Worm (Caenorhabditis elegans): ENCODE results near the gene ZK856.6.

- TF ChIP-seq flt-1 (GFP tag; IDR thresholded peaks at IDR 0.05) (no peak), ama-1 (optimal IDR thresholded peaks at IDR 0.05) (no peak), tbx-37 (GFP tag; conservative IDR thresholded peaks at IDR 0.05) (no peak), aly-1 (tag; optimal IDR thresholded peaks at IDR 0.05) (no peak), hnd-1 (tag; optimal IDR thresholded peaks at IDR 0.05) (no peak), F13C5.2 (tag; optimal IDR thresholded peaks at IDR 0.05) (no peak), ceh-36 (tag; optimal IDR thresholded peaks at IDR 0.05) (no peak), ets-7 (tag; optimal IDR thresholded peaks at IDR 0.05) (no peak), tra-4 (tag; optimal IDR thresholded peaks at IDR 0.05) (no peak)
Measured at ce11 chrV:10191242-10191641, 7.2 kb upstream of the ZK856.6 start.

All from whole organism, early embryonic.